Worm (Caenorhabditis elegans): ENCODE results near the gene mrpl-2.
"Not testable (repeated sequence)": the region's sequence is repeated elsewhere in the genome, so short reads cannot be mapped to it uniquely, and the experiment has no call there.

mrpl-2 gene

ce11 chrIV:762486-763376 lies 10.3 kb upstream of the mrpl-2 start:
- no peak for TF ChIP-seq Y22D7AL.16 (tag; optimal IDR thresholded peaks at IDR 0.05)
- TF ChIP-seq nhr-232 (tag; optimal IDR thresholded peaks at IDR 0.05): no peak
- TF ChIP-seq sdc-2 (tag; optimal IDR thresholded peaks at IDR 0.05): no peak
- TF ChIP-seq fkh-10 (GFP tag; optimal IDR thresholded peaks at IDR 0.05): no peak
- TF ChIP-seq ceh-9 (tag; optimal IDR thresholded peaks at IDR 0.05): no peak
- TF ChIP-seq unc-86 (tag; optimal IDR thresholded peaks at IDR 0.05): no peak
- no peak for TF ChIP-seq ceh-18 (tag; optimal IDR thresholded peaks at IDR 0.05)
- no peak for TF ChIP-seq lim-6 (tag; optimal IDR thresholded peaks at IDR 0.05)

ce11 chrIV:763377-764063 lies 9.5 kb upstream of the mrpl-2 start, which contains the start of gene col-103:
Gene col-103, minus strand, starts transcription at chrIV:763678.
- TF ChIP-seq ttx-3 (tag; optimal IDR thresholded peaks at IDR 0.05): no peak

- no peak for TF ChIP-seq pqm-1 (tag; optimal IDR thresholded peaks at IDR 0.05)
- no peak for TF ChIP-seq ref-2 (tag; optimal IDR thresholded peaks at IDR 0.05)
- TF ChIP-seq che-1 (tag; optimal IDR thresholded peaks at IDR 0.05): no peak
- no peak for TF ChIP-seq fkh-10 (GFP tag; optimal IDR thresholded peaks at IDR 0.05)
- TF ChIP-seq madf-2 (tag; optimal IDR thresholded peaks at IDR 0.05): no peak
- no peak for TF ChIP-seq ceh-48 (tag; optimal IDR thresholded peaks at IDR 0.05)
- no peak for TF ChIP-seq ama-1 (optimal IDR thresholded peaks at IDR 0.05)
- no peak for TF ChIP-seq npax-4 (tag; optimal IDR thresholded peaks at IDR 0.05)
- TF ChIP-seq K09A11.1 (tag; optimal IDR thresholded peaks at IDR 0.05; ENCODE audit: insufficient read depth): no peak
- TF ChIP-seq odd-2 (tag; optimal IDR thresholded peaks at IDR 0.05): no peak
- no peak for TF ChIP-seq unc-86 (tag; optimal IDR thresholded peaks at IDR 0.05)
- no peak for TF ChIP-seq dmd-4 (tag; optimal IDR thresholded peaks at IDR 0.05; ENCODE audit: borderline replicate concordance)
- no peak for TF ChIP-seq elt-2 (tag; optimal IDR thresholded peaks at IDR 0.05)
- no peak for TF ChIP-seq eyg-1 (tag; optimal IDR thresholded peaks at IDR 0.05)
- no peak for TF ChIP-seq fax-1 (tag; optimal IDR thresholded peaks at IDR 0.05)
Observed at ce11 chrIV:768312-768711, 4.7 kb upstream of the mrpl-2 start, which contains the start of gene F56B3.2. Gene F56B3.2, minus strand, starts transcription at chrIV:768584.

ce11 chrIV:771061-771460 lies 2.0 kb upstream of the mrpl-2 start, which contains the start of gene F56B3.9:
Gene F56B3.9, plus strand, starts transcription at chrIV:771361.
- TF ChIP-seq odd-2, lim-6, fax-1 (tag; optimal IDR thresholded peaks at IDR 0.05): not testable (repeated sequence)

- TF ChIP-seq hlh-15 (tag; optimal IDR thresholded peaks at IDR 0.05): no peak
- TF ChIP-seq hlh-6 (tag; optimal IDR thresholded peaks at IDR 0.05): no peak
- TF ChIP-seq syd-9 (tag; optimal IDR thresholded peaks at IDR 0.05): no peak
- no peak for TF ChIP-seq hlh-8 (tag; optimal IDR thresholded peaks at IDR 0.05)
- TF ChIP-seq ceh-22 (tag; optimal IDR thresholded peaks at IDR 0.05): no peak
- no peak for TF ChIP-seq ceh-19 (GFP tag; optimal IDR thresholded peaks at IDR 0.05)
Observed at ce11 chrIV:773580-773979, 543 bp downstream of the mrpl-2 start.

ce11 chrIV:778484-778883 lies 5.4 kb downstream of the mrpl-2 start, which contains the start of gene ugt-52:
Gene ugt-52, plus strand, starts transcription at chrIV:778784.
- TF ChIP-seq madf-2 (tag; optimal IDR thresholded peaks at IDR 0.05) (no peak), ceh-19 (GFP tag; optimal IDR thresholded peaks at IDR 0.05) (no peak), ceh-22 (tag; optimal IDR thresholded peaks at IDR 0.05) (no peak), T23F11.4 (GFP tag; optimal IDR thresholded peaks at IDR 0.05) (no peak), elt-2 (tag; optimal IDR thresholded peaks at IDR 0.05) (no peak), nhr-11 (tag; optimal IDR thresholded peaks at IDR 0.05) (no peak), pat-9 (tag; optimal IDR thresholded peaks at IDR 0.05) (no peak), ceh-9 (tag; optimal IDR thresholded peaks at IDR 0.05) (no peak), Y22D7AL.16 (tag; optimal IDR thresholded peaks at IDR 0.05) (no peak), fkh-6 (tag; optimal IDR thresholded peaks at IDR 0.05) (no peak), fax-1 (tag; optimal IDR thresholded peaks at IDR 0.05) (no peak), K09A11.1 (tag; optimal IDR thresholded peaks at IDR 0.05; ENCODE audit: insufficient read depth) (no peak), hlh-13 (GFP tag; optimal IDR thresholded peaks at IDR 0.05) (no peak), unc-3 (GFP tag; conservative IDR thresholded peaks at IDR 0.05) (no peak), unc-3 (tag; optimal IDR thresholded peaks at IDR 0.05) (no peak)
